Worm (Caenorhabditis elegans) whole organism, midembryonic: Measurements from ENCODE around the gene srp-2.

Source experiments
- T22C8.4 ChIP-seq: fragments of 200-800 bp; sonication (Bioruptor generic); IDR thresholded peaks from 2 replicates; pipeline ENCODE4 v1.3.6; 2022; ENCODE audit warnings: missing genetic modification characterization, missing compliant biosample characterization
- cog-1 ChIP-seq: sonication (generic microtip); optimal IDR thresholded peaks from 2 replicates; lab custom pipeline; 2016; ENCODE audit warnings: missing genetic modification characterization, missing compliant biosample characterization
- flt-1 ChIP-seq: fragments of 200-800 bp; sonication (Bioruptor generic); IDR thresholded peaks from 2 replicates; pipeline ENCODE4 v1.3.6; 2022; ENCODE audit warnings: missing genetic modification characterization, missing compliant biosample characterization
- klf-2 ChIP-seq: fragments of 200-800 bp; sonication (Bioruptor generic); conservative IDR thresholded peaks from 2 replicates; pipeline ENCODE4 v1.3.6; 2022; ENCODE audit warnings: missing genetic modification reagents, missing genetic modification characterization, missing compliant biosample characterization
- med-1 ChIP-seq: sonication (generic microtip); optimal IDR thresholded peaks from 2 replicates; lab custom pipeline; 2017; ENCODE audit warnings: missing genetic modification characterization, mild to moderate bottlenecking, missing compliant biosample characterization, antibody characterized with exemption, missing genetic modification reagents; ENCODE audit not compliant: insufficient read depth
- ref-1 ChIP-seq: fragments of 200-800 bp; sonication (Bioruptor generic); conservative IDR thresholded peaks from 2 replicates; pipeline ENCODE4 v1.3.6; 2022; ENCODE audit warnings: missing genetic modification reagents, missing genetic modification characterization, missing compliant biosample characterization
- tab-1 ChIP-seq: fragments of 200-800 bp; sonication (Bioruptor generic); IDR thresholded peaks from 2 replicates; pipeline ENCODE4 v1.3.6; 2022; ENCODE audit warnings: missing genetic modification characterization, missing compliant biosample characterization
- ztf-23 ChIP-seq: fragments of 200-800 bp; sonication (Bioruptor generic); IDR thresholded peaks from 2 replicates; pipeline ENCODE4 v1.3.6; 2022; ENCODE audit warnings: missing genetic modification reagents, missing genetic modification characterization, missing compliant biosample characterization
- ztf-29 ChIP-seq: fragments of 200-800 bp; sonication (Bioruptor generic); IDR thresholded peaks from 2 replicates; pipeline ENCODE4 v1.3.6; 2022; ENCODE audit warnings: missing genetic modification reagents, missing genetic modification characterization, missing compliant biosample characterization

srp-2 gene

ce11 chrV:774341-774740 is 11.9 kb downstream of the srp-2 start:
- TF ChIP-seq ztf-23 (GFP tag; lab: Robert Waterston, UW) (no peak), tab-1 (no peak), klf-2 (no peak), med-1 (GFP tag; lab: Kevin White, UChicago) (no peak), ref-1 (GFP tag; lab: Robert Waterston, UW) (no peak), flt-1 (GFP tag; lab: Robert Waterston, UW) (no peak), T22C8.4 (no peak), ztf-29 (GFP tag; lab: Robert Waterston, UW) (no peak), cog-1 (no peak)

ce11 chrV:774875-775359 is 12.5 kb downstream of the srp-2 start, which contains the start of gene srbc-58:
TSS of gene srbc-58 (plus strand) at chrV:774995.
- no peak for TF ChIP-seq ref-1 (GFP tag; lab: Robert Waterston, UW)
- TF ChIP-seq tab-1: no peak
- no peak for TF ChIP-seq klf-2
- TF ChIP-seq T22C8.4: no peak
- TF ChIP-seq flt-1 (GFP tag; lab: Robert Waterston, UW): no peak
- TF ChIP-seq med-1 (GFP tag; lab: Kevin White, UChicago): no peak
- no peak for TF ChIP-seq ztf-29 (GFP tag; lab: Robert Waterston, UW)
- TF ChIP-seq cog-1: no peak
- TF ChIP-seq ztf-23 (GFP tag; lab: Robert Waterston, UW): no peak

ce11 chrV:777285-777684 is 14.8 kb downstream of the srp-2 start, which contains the start of gene R09E12.9:
TSS of gene R09E12.9 (plus strand) at chrV:777600.
- TF ChIP-seq ztf-29 (GFP tag; lab: Robert Waterston, UW): no peak
- TF ChIP-seq klf-2: no peak
- TF ChIP-seq ztf-23 (GFP tag; lab: Robert Waterston, UW): no peak
- no peak for TF ChIP-seq flt-1 (GFP tag; lab: Robert Waterston, UW)
- TF ChIP-seq cog-1: no peak
- no peak for TF ChIP-seq ref-1 (GFP tag; lab: Robert Waterston, UW)
- TF ChIP-seq T22C8.4: no peak
- TF ChIP-seq med-1 (GFP tag; lab: Kevin White, UChicago): no peak
- TF ChIP-seq tab-1: no peak

ce11 chrV:778339-778738 is 15.9 kb downstream of the srp-2 start, which contains the start of gene srbc-59:
TSS of gene srbc-59 (plus strand) at chrV:778639.
- no peak for TF ChIP-seq ztf-29 (GFP tag; lab: Robert Waterston, UW)
- no peak for TF ChIP-seq flt-1 (GFP tag; lab: Robert Waterston, UW)
- TF ChIP-seq med-1 (GFP tag; lab: Kevin White, UChicago): no peak
- no peak for TF ChIP-seq ref-1 (GFP tag; lab: Robert Waterston, UW)
- TF ChIP-seq tab-1: no peak
- TF ChIP-seq klf-2: no peak
- no peak for TF ChIP-seq ztf-23 (GFP tag; lab: Robert Waterston, UW)
- no peak for TF ChIP-seq cog-1
- TF ChIP-seq T22C8.4: no peak

- TF ChIP-seq flt-1 (GFP tag; lab: Robert Waterston, UW): no peak
Observed at ce11 chrV:779999-780398, 17.6 kb downstream of the srp-2 start, which contains the start of gene srbc-60. TSS of gene srbc-60 (plus strand) at chrV:780299.

- TF ChIP-seq T22C8.4 (no peak), ztf-23 (GFP tag; lab: Robert Waterston, UW) (no peak), med-1 (GFP tag; lab: Kevin White, UChicago) (no peak), cog-1 (no peak), ztf-29 (GFP tag; lab: Robert Waterston, UW) (no peak), flt-1 (GFP tag; lab: Robert Waterston, UW) (no peak), klf-2 (no peak)
Observed at ce11 chrV:782432-782831, 20.0 kb downstream of the srp-2 start, which contains the start of gene srab-16. TSS of gene srab-16 (plus strand) at chrV:782732.

ce11 chrV:794092-794491 is 31.7 kb downstream of the srp-2 start:
- no peak for TF ChIP-seq ztf-23 (GFP tag; lab: Robert Waterston, UW)
- TF ChIP-seq klf-2: no peak
- TF ChIP-seq med-1 (GFP tag; lab: Kevin White, UChicago): no peak
- TF ChIP-seq tab-1: no peak
- TF ChIP-seq flt-1 (GFP tag; lab: Robert Waterston, UW): no peak
- TF ChIP-seq cog-1: no peak
- TF ChIP-seq T22C8.4: no peak
- TF ChIP-seq ztf-29 (GFP tag; lab: Robert Waterston, UW): no peak
- no peak for TF ChIP-seq ref-1 (GFP tag; lab: Robert Waterston, UW)

ce11 chrV:797241-797640 is 34.8 kb downstream of the srp-2 start:
- TF ChIP-seq ref-1 (GFP tag; lab: Robert Waterston, UW): no peak
- no peak for TF ChIP-seq flt-1 (GFP tag; lab: Robert Waterston, UW)
- no peak for TF ChIP-seq T22C8.4
- no peak for TF ChIP-seq cog-1
- no peak for TF ChIP-seq med-1 (GFP tag; lab: Kevin White, UChicago)
- TF ChIP-seq tab-1: no peak
- no peak for TF ChIP-seq klf-2
- no peak for TF ChIP-seq ztf-23 (GFP tag; lab: Robert Waterston, UW)
- TF ChIP-seq ztf-29 (GFP tag; lab: Robert Waterston, UW): no peak

- no peak for TF ChIP-seq T22C8.4
- TF ChIP-seq med-1 (GFP tag; lab: Kevin White, UChicago): no peak
- TF ChIP-seq cog-1: no peak
- no peak for TF ChIP-seq ztf-23 (GFP tag; lab: Robert Waterston, UW)
- no peak for TF ChIP-seq tab-1
- no peak for TF ChIP-seq ref-1 (GFP tag; lab: Robert Waterston, UW)
- TF ChIP-seq flt-1 (GFP tag; lab: Robert Waterston, UW): no peak
- no peak for TF ChIP-seq klf-2
Observed at ce11 chrV:800271-800670, 37.8 kb downstream of the srp-2 start.

ce11 chrV:801555-802060 is 39.2 kb downstream of the srp-2 start:
- TF ChIP-seq med-1 (GFP tag; lab: Kevin White, UChicago): no peak
- no peak for TF ChIP-seq ref-1 (GFP tag; lab: Robert Waterston, UW)
- no peak for TF ChIP-seq ztf-23 (GFP tag; lab: Robert Waterston, UW)
- no peak for TF ChIP-seq klf-2
- TF ChIP-seq tab-1: no peak
- no peak for TF ChIP-seq cog-1
- TF ChIP-seq flt-1 (GFP tag; lab: Robert Waterston, UW): no peak
- no peak for TF ChIP-seq ztf-29 (GFP tag; lab: Robert Waterston, UW)
- TF ChIP-seq T22C8.4: no peak
